Fruit fly (Drosophila melanogaster): ENCODE results near the gene Pi4KIIalpha.
A peak's percentile ranks its signal among the peaks of the same experiment; 100 is the strongest.

DNA sequence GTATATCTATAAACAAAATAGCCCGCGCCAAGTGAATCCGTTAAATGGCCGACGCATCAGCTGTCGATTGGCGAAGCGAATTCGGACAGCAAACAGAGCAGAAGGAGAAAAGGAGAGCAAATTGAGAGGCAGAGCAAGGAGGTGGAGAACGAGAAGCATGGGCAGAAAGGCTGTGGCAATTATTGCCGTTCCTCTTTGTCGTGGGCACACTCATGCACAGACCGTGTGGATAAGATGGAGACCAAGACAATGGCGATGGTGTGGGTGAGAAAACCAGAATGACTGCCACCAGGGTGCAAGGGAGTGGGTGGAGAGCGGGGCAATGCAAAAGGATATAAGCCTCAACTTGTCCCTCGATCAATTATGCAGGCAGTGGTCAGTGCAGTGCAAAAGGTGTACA, 47.7 kb upstream of the Pi4KIIalpha start:
- peak; percentile 0 for TF ChIP-seq pad (GFP tag; optimal IDR thresholded peaks at IDR 0.05)
- no peak for TF ChIP-seq Clk (GFP tag; optimal IDR thresholded peaks at IDR 0.05)
- no peak for TF ChIP-seq kay (GFP tag; ENCODE audit: borderline replicate concordance)
- no peak for TF ChIP-seq Crg-1 (GFP tag; optimal IDR thresholded peaks at IDR 0.05)
- no peak for TF ChIP-seq CG12768 (GFP tag; optimal IDR thresholded peaks at IDR 0.05)
- TF ChIP-seq CG14711 (tag; optimal IDR thresholded peaks at IDR 0.05) = no peak
- no peak for TF ChIP-seq Hr96 (GFP tag; optimal IDR thresholded peaks at IDR 0.05)
- TF ChIP-seq cic (GFP tag; optimal IDR thresholded peaks at IDR 0.05) = no peak
- no peak for TF ChIP-seq CG7045 (GFP tag; optimal IDR thresholded peaks at IDR 0.05)
- TF ChIP-seq CG7101 (tag; optimal IDR thresholded peaks at IDR 0.05) = no peak
- TF ChIP-seq CG33017 (tag; optimal IDR thresholded peaks at IDR 0.05) = no peak
